Fruit fly (Drosophila melanogaster) whole organism, adult: ENCODE data around the gene Bx.

Source experiments
- CG11617 ChIP-seq: fragments of 200-800 bp; sonication (Bioruptor generic); optimal IDR thresholded peaks from 2 replicates; lab custom pipeline; 2017; ENCODE audit warnings: mild to moderate bottlenecking, missing biosample characterization, missing genetic modification reagents, missing genetic modification characterization
- CG12768 ChIP-seq: fragments of 200-800 bp; sonication (Bioruptor generic); optimal IDR thresholded peaks from 2 replicates; lab custom pipeline; 2017; ENCODE audit warnings: missing biosample characterization, missing genetic modification characterization, mild to moderate bottlenecking, moderate library complexity, missing genetic modification reagents
- CG14711 ChIP-seq: fragments of 200-800 bp; sonication (Bioruptor generic); optimal IDR thresholded peaks from 2 replicates; lab custom pipeline; 2018; ENCODE audit warnings: missing biosample characterization, mild to moderate bottlenecking, missing genetic modification characterization, moderate library complexity
- CG1620 ChIP-seq: fragments of 200-800 bp; sonication (Bioruptor generic); optimal IDR thresholded peaks from 2 replicates; lab custom pipeline; 2016; ENCODE audit warnings: missing biosample characterization, missing genetic modification characterization
- CG33017 ChIP-seq: fragments of 200-800 bp; sonication (Bioruptor generic); optimal IDR thresholded peaks from 2 replicates; lab custom pipeline; 2018; ENCODE audit warnings: missing biosample characterization, mild to moderate bottlenecking, missing genetic modification characterization, moderate library complexity
- CG5204 ChIP-seq: fragments of 200-800 bp; sonication (Bioruptor generic); optimal IDR thresholded peaks from 2 replicates; lab custom pipeline; 2016; ENCODE audit warnings: missing biosample characterization, missing genetic modification characterization
- CG7045 ChIP-seq: fragments of 200-800 bp; sonication (Bioruptor generic); optimal IDR thresholded peaks from 2 replicates; lab custom pipeline; 2017; ENCODE audit warnings: missing biosample characterization, mild to moderate bottlenecking, missing genetic modification characterization
- CG7101 ChIP-seq: fragments of 200-800 bp; sonication (Bioruptor generic); optimal IDR thresholded peaks from 2 replicates; lab custom pipeline; 2018; ENCODE audit warnings: missing biosample characterization, mild to moderate bottlenecking, missing genetic modification characterization, moderate library complexity
- Clk ChIP-seq: fragments of 200-800 bp; sonication (Bioruptor generic); optimal IDR thresholded peaks from 2 replicates; lab custom pipeline; 2017; ENCODE audit warnings: missing biosample characterization, missing genetic modification characterization
- Crg-1 ChIP-seq: fragments of 200-800 bp; sonication (Bioruptor generic); optimal IDR thresholded peaks from 2 replicates; lab custom pipeline; 2016; ENCODE audit warnings: missing biosample characterization, missing genetic modification characterization
- Hr96 ChIP-seq: fragments of 200-800 bp; sonication (Bioruptor generic); optimal IDR thresholded peaks from 2 replicates; lab custom pipeline; 2016; ENCODE audit warnings: missing biosample characterization, missing genetic modification characterization
- Mnt ChIP-seq: fragments of 200-800 bp; sonication (Bioruptor generic); optimal IDR thresholded peaks from 2 replicates; lab custom pipeline; 2016; ENCODE audit warnings: missing biosample characterization, mild to moderate bottlenecking, missing genetic modification characterization
- bab1 ChIP-seq: fragments of 200-800 bp; sonication (Bioruptor generic); optimal IDR thresholded peaks from 3 replicates; lab custom pipeline; 2019; ENCODE audit warnings: missing biosample characterization, mild to moderate bottlenecking, missing genetic modification characterization, moderate library complexity
- cic ChIP-seq: fragments of 200-800 bp; sonication (Bioruptor generic); optimal IDR thresholded peaks from 2 replicates; lab custom pipeline; 2017; ENCODE audit warnings: missing biosample characterization, mild to moderate bottlenecking, missing genetic modification characterization, moderate library complexity
- cnc ChIP-seq, 2 experiments: fragments of >200 bp; optimal IDR thresholded peaks; 2 replicates each; lab custom pipeline; 2017
- kay ChIP-seq: fragments of 200-800 bp; sonication (Bioruptor generic); peaks from one replicate; lab custom pipeline; 2016; ENCODE audit warnings: missing biosample characterization, missing genetic modification characterization, borderline replicate concordance
- ovo ChIP-seq: fragments of 200-800 bp; sonication (Bioruptor generic); optimal IDR thresholded peaks from 2 replicates; lab custom pipeline; 2016; ENCODE audit warnings: missing biosample characterization, missing genetic modification characterization
- pad ChIP-seq: fragments of 200-800 bp; sonication (Bioruptor generic); optimal IDR thresholded peaks from 3 replicates; lab custom pipeline; 2017; ENCODE audit warnings: missing biosample characterization, missing genetic modification characterization, mild to moderate bottlenecking, moderate library complexity, missing genetic modification reagents
- tj ChIP-seq: fragments of 200-800 bp; sonication (Bioruptor generic); optimal IDR thresholded peaks from 3 replicates; lab custom pipeline; 2017; ENCODE audit warnings: missing biosample characterization, mild to moderate bottlenecking, missing genetic modification characterization, moderate library complexity
- toe ChIP-seq: fragments of 200-800 bp; sonication (Bioruptor generic); optimal IDR thresholded peaks from 2 replicates; lab custom pipeline; 2016; ENCODE audit warnings: missing biosample characterization, missing genetic modification characterization

Gene Bx

dm6 chrX:18515205-18515921 is at the start of gene Bx, which contains the start of gene HisRS:
Gene Bx (plus strand): TSS chrX:18515428.
Gene HisRS (plus strand): TSS chrX:18515428.
- TF ChIP-seq Mnt (GFP tag; lab: Kevin White, UChicago) (peak; percentile 100), tj (GFP tag; lab: Kevin White, UChicago) (peak; percentile 76), CG7101 (tag; lab: Kevin White, UChicago) (peak; percentile 2), Crg-1 (GFP tag; lab: Kevin White, UChicago) (no peak), CG14711 (no peak), cic (GFP tag; lab: Kevin White, UChicago) (no peak), Clk (GFP tag; lab: Kevin White, UChicago) (no peak)

dm6 chrX:18467881-18468280 is 47.3 kb upstream of the Bx start:
- TF ChIP-seq ovo (GFP tag; lab: Kevin White, UChicago) (no peak), CG1620 (GFP tag; lab: Kevin White, UChicago) (no peak), toe (GFP tag; lab: Kevin White, UChicago) (no peak), Clk (GFP tag; lab: Kevin White, UChicago) (no peak)

DNA sequence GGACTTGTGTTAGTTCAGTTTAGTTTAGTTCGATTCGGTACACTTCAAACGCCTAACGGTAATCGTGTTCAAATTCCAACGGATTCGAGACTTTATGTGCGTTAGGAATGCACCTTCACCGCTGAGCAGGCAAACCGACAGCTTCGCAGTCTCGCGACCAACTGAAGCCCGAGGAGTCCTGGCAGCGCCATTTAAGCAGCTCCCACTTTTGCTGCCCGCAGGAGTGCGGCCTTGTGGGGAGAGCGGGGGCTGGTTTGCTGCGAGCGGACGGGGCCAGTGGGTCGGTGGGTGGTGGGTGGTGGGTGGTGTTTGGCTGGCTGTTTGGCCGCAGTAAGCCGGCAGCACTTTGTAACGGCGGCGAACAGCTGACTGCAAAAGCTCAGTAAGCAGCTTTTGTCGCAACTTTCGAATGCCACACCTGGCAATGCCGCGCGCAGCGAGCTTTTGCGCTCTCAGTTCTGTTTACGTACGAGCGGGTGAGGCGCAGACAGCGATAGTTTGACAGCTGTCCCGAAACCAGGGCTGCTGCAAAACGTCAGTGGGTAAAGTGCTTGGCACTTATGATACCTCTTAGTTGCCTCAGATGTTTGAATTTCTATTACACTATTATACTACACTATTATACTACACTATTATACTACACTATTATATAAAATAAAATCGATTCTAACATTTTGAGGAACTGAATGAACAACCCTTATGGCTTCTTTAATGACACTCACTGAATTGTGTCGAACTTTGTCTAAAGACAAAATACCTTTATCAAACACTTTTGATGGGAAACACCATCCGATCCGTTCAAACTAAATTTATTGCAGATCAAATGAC is 35.7 kb upstream of the Bx start, which contains the start of gene CG32547:
Gene CG32547 (minus strand): TSS at position 181 of the 828 bp plus-strand sequence.
- TF ChIP-seq CG7101 (tag; lab: Kevin White, UChicago) (peak; percentile 0), pad (GFP tag; lab: Kevin White, UChicago) (peak; percentile 15), bab1 (peak; percentile 57), CG14711 (peak; percentile 29), Clk (GFP tag; lab: Kevin White, UChicago) (no peak)

DNA sequence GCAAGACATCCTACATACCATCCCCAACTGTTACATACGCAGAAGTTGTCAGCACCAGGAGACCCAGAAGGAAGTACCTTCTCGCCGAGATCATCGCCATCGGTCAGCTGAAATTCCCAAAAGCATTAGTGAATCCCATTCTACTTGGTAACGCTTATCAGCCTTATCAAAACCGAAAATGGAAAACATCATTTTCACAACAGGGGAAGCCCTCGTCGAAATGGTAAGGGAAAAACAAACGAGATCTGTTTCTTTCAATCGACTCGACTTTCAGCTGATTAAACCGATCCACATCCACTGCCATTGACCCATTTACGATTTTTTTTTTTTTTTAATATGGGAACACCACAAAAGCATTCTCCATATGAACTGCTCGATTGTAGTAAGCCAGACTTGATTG is 32.7 kb upstream of the Bx start:
- TF ChIP-seq kay, result no peak
- TF ChIP-seq Mnt (GFP tag; lab: Kevin White, UChicago), result no peak

DNA sequence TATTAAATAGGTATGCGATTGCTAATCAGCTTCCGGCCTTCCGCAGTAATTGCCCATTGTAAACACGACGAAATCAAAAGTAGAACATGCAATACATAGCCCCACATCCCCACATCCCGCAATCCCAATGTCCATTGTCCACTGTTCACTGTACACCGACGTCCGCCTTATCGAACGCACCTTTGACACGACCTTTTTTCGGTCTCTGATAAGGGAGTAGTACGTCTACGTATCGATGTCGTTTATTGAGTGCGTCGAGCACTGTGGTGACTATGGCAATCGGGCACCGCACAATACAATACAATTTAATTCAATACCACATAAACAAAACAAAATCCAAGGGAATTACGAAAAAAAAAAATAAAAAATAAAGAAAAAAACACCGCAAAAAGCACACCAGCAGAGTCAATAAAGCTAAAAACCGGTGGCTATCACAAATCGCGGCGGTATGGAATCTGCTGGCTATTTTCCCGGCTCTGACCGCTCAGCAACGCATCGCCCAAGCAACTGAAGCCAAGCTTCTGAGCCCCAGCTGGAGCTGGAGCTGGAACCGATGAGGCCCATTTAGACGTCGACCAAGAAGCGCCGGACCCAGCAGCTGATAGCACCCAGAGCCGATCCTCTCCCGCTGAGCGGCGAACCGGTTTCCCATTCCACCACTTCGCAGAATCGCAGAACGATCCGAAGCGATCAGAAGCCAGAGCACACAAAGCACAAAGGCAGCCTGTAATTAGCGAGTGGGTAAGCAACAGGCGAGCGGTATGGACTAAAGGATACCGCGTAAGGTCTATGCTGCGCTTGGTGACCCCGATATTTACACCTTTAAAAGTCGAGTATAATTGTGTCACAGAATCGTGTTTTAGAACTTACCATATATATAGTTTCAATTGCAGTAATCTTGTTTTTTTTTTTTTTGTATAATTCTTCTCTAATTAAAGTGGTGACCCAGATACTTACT is 31.7 kb upstream of the Bx start, which contains the start of gene Hayan:
Gene Hayan (minus strand): TSS at position 512 of the 958 bp plus-strand sequence.
- no peak for TF ChIP-seq toe (GFP tag; lab: Kevin White, UChicago)
- no peak for TF ChIP-seq CG1620 (GFP tag; lab: Kevin White, UChicago)
- TF ChIP-seq CG11617 (GFP tag; lab: Kevin White, UChicago), result no peak
- TF ChIP-seq cnc (optimal IDR thresholded peaks at IDR 0.05; lab: Kevin White, UChicago), result no peak

- TF ChIP-seq Mnt (GFP tag; lab: Kevin White, UChicago) (peak; percentile 20), CG7101 (tag; lab: Kevin White, UChicago) (no peak), ovo (GFP tag; lab: Kevin White, UChicago) (no peak), cnc (optimal IDR thresholded peaks at IDR 0.05; lab: Kevin White, UChicago) (no peak), cic (GFP tag; lab: Kevin White, UChicago) (peak; percentile 42)
Measured at dm6 chrX:18486356-18487059, 28.7 kb upstream of the Bx start, which contains the start of gene psh. Gene psh (minus strand): TSS chrX:18486921.

DNA sequence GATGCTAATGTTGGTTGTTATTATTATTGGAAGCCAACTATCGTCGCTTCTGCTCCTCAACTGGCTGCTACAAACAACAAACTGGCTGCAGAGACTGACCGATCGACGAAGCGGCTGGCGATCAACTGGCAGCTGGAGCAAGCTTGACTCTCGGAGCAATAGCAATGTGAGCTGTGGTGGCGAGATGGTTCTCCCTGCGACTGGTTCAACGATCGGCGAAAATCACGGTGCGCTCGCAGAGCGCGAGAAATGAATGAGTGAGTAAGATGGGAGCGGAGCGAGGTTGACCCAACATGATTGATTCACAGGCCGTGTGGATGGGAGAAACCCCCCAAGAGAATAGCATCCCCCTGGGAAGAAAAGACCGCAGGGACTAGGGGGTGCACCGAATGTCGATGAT is 25.7 kb upstream of the Bx start, which contains the start of gene CG15046:
Gene CG15046 (minus strand): TSS at position 112 of the 400 bp plus-strand sequence.
- TF ChIP-seq Hr96 (GFP tag; lab: Kevin White, UChicago), result no peak

DNA sequence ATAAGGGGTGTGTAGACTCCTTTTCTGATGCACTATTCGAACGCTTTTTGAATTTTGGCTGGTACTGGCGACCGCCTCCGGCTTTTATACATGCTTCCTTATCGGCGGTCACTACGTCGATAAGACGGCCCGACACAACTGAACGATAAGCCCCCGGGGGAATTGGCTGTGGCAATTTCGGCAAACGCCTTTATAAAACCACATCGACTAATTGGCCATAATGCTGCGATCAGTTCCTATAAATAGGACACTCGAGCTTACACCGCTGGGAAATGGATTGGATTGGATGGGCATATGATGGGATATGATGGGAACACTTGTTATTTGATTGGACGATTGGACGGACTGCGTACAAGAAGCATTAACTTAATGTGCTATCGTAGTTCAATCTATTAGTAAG is 23.3 kb upstream of the Bx start, which contains the start of gene CG15044:
Gene CG15044 (minus strand): TSS at position 66 of the 400 bp plus-strand sequence.
- TF ChIP-seq toe (GFP tag; lab: Kevin White, UChicago), result no peak
- TF ChIP-seq CG7045 (GFP tag; lab: Kevin White, UChicago), result no peak
- no peak for TF ChIP-seq CG12768 (GFP tag; lab: Kevin White, UChicago)
- TF ChIP-seq bab1, result no peak
- TF ChIP-seq CG14711, result no peak
- no peak for TF ChIP-seq tj (GFP tag; lab: Kevin White, UChicago)
- no peak for TF ChIP-seq CG1620 (GFP tag; lab: Kevin White, UChicago)
- no peak for TF ChIP-seq CG33017 (tag; lab: Kevin White, UChicago)
- no peak for TF ChIP-seq CG5204
- TF ChIP-seq CG11617 (GFP tag; lab: Kevin White, UChicago), result no peak
- TF ChIP-seq Mnt (GFP tag; lab: Kevin White, UChicago), result no peak
- no peak for TF ChIP-seq cic (GFP tag; lab: Kevin White, UChicago)
- no peak for TF ChIP-seq Clk (GFP tag; lab: Kevin White, UChicago)
- TF ChIP-seq kay, result no peak
- no peak for TF ChIP-seq cnc (optimal IDR thresholded peaks at IDR 0.05; lab: Kevin White, UChicago)
- TF ChIP-seq ovo (GFP tag; lab: Kevin White, UChicago), result no peak
- TF ChIP-seq Crg-1 (GFP tag; lab: Kevin White, UChicago), result no peak
- no peak for TF ChIP-seq Hr96 (GFP tag; lab: Kevin White, UChicago)
- no peak for TF ChIP-seq CG7101 (tag; lab: Kevin White, UChicago)
- TF ChIP-seq pad (GFP tag; lab: Kevin White, UChicago), result no peak
